Worm (Caenorhabditis elegans): ENCODE measurements around the gene grl-1.

grl-1 gene

DNA sequence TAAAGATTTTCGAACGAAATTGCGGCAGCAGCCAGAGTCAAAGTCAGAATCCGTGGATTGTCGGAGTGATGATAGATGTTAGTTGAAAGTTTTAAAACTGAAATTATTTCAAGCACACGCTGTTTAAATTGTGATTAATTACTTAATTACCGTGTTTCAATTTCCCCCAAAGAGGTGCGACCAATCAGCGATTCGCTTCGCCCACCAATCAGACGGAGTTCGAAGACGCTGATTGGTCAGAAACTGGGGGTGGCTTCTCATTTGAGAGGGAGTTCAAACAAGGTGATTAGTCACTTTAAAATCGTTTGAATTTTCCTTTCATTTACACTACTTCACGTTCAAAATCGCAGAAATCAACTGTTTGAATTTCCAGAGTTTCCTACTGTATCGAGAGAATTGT is 34.2 kb downstream of the grl-1 start:
- TF ChIP-seq tab-1 (GFP tag; IDR thresholded peaks at IDR 0.05) = no peak
- TF ChIP-seq ref-1 (GFP tag; conservative IDR thresholded peaks at IDR 0.05) = no peak
- no peak for TF ChIP-seq flt-1 (GFP tag; IDR thresholded peaks at IDR 0.05)
- no peak for TF ChIP-seq med-1 (GFP tag; optimal IDR thresholded peaks at IDR 0.05; ENCODE audit: insufficient read depth)
- no peak for TF ChIP-seq T22C8.4 (GFP tag; IDR thresholded peaks at IDR 0.05)
- no peak for TF ChIP-seq klf-2 (GFP tag; conservative IDR thresholded peaks at IDR 0.05)
- no peak for TF ChIP-seq ztf-29 (GFP tag; IDR thresholded peaks at IDR 0.05)
- TF ChIP-seq cog-1 (tag; optimal IDR thresholded peaks at IDR 0.05) = no peak
- TF ChIP-seq ztf-23 (GFP tag; IDR thresholded peaks at IDR 0.05) = no peak

DNA sequence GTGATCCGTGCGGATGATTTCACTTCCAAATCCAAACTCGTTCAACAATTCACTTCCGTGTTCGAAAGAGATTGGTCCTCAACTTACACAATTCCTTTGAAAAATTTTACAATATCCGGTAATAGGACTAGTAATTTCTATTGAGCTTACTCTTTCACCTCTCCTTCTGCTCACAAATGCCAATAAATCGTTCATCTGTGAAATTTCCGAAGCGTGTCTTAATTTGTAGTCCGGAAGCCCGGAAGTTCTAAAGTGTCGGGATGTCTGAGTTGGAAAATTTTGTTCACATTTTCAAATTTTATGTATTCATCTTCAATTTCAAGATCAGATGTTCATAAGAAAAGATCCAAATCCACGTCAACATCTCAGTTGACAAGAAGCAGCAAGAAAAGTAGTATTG is 40.2 kb downstream of the grl-1 start, which contains the start of gene T05C3.2:
Gene T05C3.2 (plus strand): TSS at position 301 of the 400 bp plus-strand sequence.
- TF ChIP-seq cog-1 (tag; optimal IDR thresholded peaks at IDR 0.05) (no peak), klf-2 (GFP tag; conservative IDR thresholded peaks at IDR 0.05) (no peak), flt-1 (GFP tag; IDR thresholded peaks at IDR 0.05) (no peak), med-1 (GFP tag; optimal IDR thresholded peaks at IDR 0.05; ENCODE audit: insufficient read depth) (no peak), T22C8.4 (GFP tag; IDR thresholded peaks at IDR 0.05) (no peak), ref-1 (GFP tag; conservative IDR thresholded peaks at IDR 0.05) (no peak), ztf-23 (GFP tag; IDR thresholded peaks at IDR 0.05) (no peak), tab-1 (GFP tag; IDR thresholded peaks at IDR 0.05) (no peak), ztf-29 (GFP tag; IDR thresholded peaks at IDR 0.05) (no peak)

DNA sequence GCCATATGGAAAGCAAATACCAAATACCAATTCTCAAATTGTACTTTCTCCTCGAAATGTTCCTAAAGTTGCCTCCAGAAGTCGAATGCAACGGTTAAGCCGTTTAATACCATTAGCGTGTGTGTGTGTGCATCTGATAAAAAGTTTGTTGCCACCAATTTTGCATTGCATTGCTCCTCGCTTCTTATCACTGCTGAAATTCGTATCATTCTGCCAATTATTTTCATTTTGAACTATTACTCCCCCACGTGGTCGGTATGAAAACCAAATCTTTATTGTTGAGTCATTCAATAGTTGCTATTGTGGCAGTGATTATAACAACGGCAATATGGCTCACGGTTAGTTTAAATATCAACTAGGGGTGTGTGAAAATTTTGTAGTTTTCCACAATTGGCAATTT is 43.5 kb downstream of the grl-1 start, which contains the start of gene T05C3.6:
Gene T05C3.6 (plus strand): TSS at position 241 of the 400 bp plus-strand sequence.
- TF ChIP-seq klf-2 (GFP tag; conservative IDR thresholded peaks at IDR 0.05) (no peak), ztf-23 (GFP tag; IDR thresholded peaks at IDR 0.05) (no peak), ztf-29 (GFP tag; IDR thresholded peaks at IDR 0.05) (no peak), cog-1 (tag; optimal IDR thresholded peaks at IDR 0.05) (no peak), T22C8.4 (GFP tag; IDR thresholded peaks at IDR 0.05) (no peak), flt-1 (GFP tag; IDR thresholded peaks at IDR 0.05) (no peak), ref-1 (GFP tag; conservative IDR thresholded peaks at IDR 0.05) (no peak), med-1 (GFP tag; optimal IDR thresholded peaks at IDR 0.05; ENCODE audit: insufficient read depth) (no peak), tab-1 (GFP tag; IDR thresholded peaks at IDR 0.05) (no peak)

DNA sequence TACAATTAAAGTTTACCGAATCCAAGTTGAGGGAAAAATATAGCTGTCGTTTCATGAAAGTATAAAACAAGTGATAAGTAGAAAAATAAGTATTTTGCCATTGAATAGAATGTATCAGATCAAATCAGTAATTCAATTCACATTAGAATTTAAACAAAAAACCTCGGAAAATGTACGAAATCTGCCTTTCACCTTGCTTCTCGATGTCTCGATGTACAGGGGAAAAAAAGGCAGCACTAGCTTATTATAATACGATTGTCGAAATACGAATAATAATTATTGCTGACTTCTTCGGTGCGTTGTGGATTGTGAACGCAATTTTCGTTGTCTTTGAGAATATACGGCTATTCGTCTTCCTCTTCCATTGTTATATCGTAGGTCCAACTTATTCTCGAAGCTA is 44.9 kb downstream of the grl-1 start, which contains the start of gene grl-18:
Gene grl-18 (minus strand): TSS at position 101 of the 400 bp plus-strand sequence.
- TF ChIP-seq T22C8.4 (GFP tag; IDR thresholded peaks at IDR 0.05) (no peak), ztf-23 (GFP tag; IDR thresholded peaks at IDR 0.05) (no peak), ref-1 (GFP tag; conservative IDR thresholded peaks at IDR 0.05) (no peak), ztf-29 (GFP tag; IDR thresholded peaks at IDR 0.05) (no peak), med-1 (GFP tag; optimal IDR thresholded peaks at IDR 0.05; ENCODE audit: insufficient read depth) (no peak), tab-1 (GFP tag; IDR thresholded peaks at IDR 0.05) (no peak), flt-1 (GFP tag; IDR thresholded peaks at IDR 0.05) (no peak), cog-1 (tag; optimal IDR thresholded peaks at IDR 0.05) (no peak), klf-2 (GFP tag; conservative IDR thresholded peaks at IDR 0.05) (no peak)

DNA sequence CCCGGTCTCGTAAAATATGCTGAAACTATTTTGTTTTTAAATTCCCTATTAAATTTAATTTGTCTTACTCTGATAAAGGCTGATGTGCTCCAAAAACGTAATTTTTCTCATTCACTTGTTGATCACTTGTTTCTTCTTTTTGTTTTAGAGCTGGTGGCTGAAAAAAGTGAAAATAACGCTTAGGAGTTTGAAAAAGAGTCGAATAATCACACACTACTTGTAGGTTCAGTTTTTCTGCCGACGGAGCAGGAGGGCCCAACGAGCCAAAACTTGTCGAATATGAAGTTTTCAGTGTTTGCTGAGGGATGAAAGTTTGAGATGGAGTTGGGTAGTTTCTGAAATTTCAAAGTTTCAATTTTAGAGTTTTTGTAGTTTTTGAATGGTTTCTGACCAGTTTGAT is 46.5 kb downstream of the grl-1 start:
- no peak for TF ChIP-seq ztf-29 (GFP tag; IDR thresholded peaks at IDR 0.05)
- no peak for TF ChIP-seq klf-2 (GFP tag; conservative IDR thresholded peaks at IDR 0.05)
- TF ChIP-seq tab-1 (GFP tag; IDR thresholded peaks at IDR 0.05) = no peak
- no peak for TF ChIP-seq cog-1 (tag; optimal IDR thresholded peaks at IDR 0.05)
- no peak for TF ChIP-seq T22C8.4 (GFP tag; IDR thresholded peaks at IDR 0.05)
- no peak for TF ChIP-seq flt-1 (GFP tag; IDR thresholded peaks at IDR 0.05)
- no peak for TF ChIP-seq med-1 (GFP tag; optimal IDR thresholded peaks at IDR 0.05; ENCODE audit: insufficient read depth)
- TF ChIP-seq ref-1 (GFP tag; conservative IDR thresholded peaks at IDR 0.05) = no peak
- TF ChIP-seq ztf-23 (GFP tag; IDR thresholded peaks at IDR 0.05) = no peak

DNA sequence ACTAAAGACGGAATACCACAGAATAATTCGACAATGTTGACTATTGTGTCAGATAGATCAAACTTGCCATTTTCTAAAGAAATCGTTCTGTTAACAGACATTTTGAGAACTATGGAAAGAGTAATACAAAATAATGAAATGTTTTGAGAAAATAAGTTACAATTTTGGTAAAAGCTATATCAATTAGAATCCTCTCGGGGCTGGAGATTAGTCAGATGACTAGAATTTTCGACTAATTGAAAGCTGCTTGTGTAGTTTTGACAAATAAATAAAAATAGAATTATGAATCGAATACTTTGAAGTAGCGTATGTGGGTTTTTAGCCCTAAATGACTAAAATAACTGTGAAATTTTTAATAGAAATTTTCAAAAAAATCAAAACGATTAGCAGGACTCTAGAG is 48.8 kb downstream of the grl-1 start, which contains the start of gene srg-65:
Gene srg-65 (minus strand): TSS at position 101 of the 400 bp plus-strand sequence.
- TF ChIP-seq klf-2 (GFP tag; conservative IDR thresholded peaks at IDR 0.05) = no peak
- TF ChIP-seq cog-1 (tag; optimal IDR thresholded peaks at IDR 0.05) = no peak
- no peak for TF ChIP-seq ref-1 (GFP tag; conservative IDR thresholded peaks at IDR 0.05)
- TF ChIP-seq ztf-29 (GFP tag; IDR thresholded peaks at IDR 0.05) = no peak
- TF ChIP-seq tab-1 (GFP tag; IDR thresholded peaks at IDR 0.05) = no peak
- TF ChIP-seq ztf-23 (GFP tag; IDR thresholded peaks at IDR 0.05) = no peak
- no peak for TF ChIP-seq med-1 (GFP tag; optimal IDR thresholded peaks at IDR 0.05; ENCODE audit: insufficient read depth)
- TF ChIP-seq flt-1 (GFP tag; IDR thresholded peaks at IDR 0.05) = no peak
- no peak for TF ChIP-seq T22C8.4 (GFP tag; IDR thresholded peaks at IDR 0.05)

DNA sequence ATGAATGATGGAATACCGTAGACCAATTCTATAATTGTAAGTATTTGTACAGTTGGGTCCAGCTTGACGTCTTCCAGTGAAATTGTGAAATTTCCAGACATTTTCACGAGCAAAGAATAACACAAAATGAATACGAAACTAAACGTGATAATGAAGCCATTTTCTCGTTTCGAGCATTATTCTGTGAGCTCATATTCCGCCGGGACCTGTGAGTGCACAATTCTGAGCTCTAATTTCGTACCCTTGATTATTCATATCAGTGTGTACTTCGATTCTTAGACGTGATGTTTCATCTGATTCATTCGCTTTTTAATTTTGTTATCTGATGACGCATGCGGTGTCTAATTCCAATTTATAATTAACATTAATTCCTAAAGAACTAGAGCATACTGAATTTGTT is 51.3 kb downstream of the grl-1 start, which contains the start of gene srg-66:
Gene srg-66 (minus strand): TSS at position 101 of the 400 bp plus-strand sequence.
- TF ChIP-seq T22C8.4 (GFP tag; IDR thresholded peaks at IDR 0.05) (no peak), cog-1 (tag; optimal IDR thresholded peaks at IDR 0.05) (no peak), med-1 (GFP tag; optimal IDR thresholded peaks at IDR 0.05; ENCODE audit: insufficient read depth) (no peak), ref-1 (GFP tag; conservative IDR thresholded peaks at IDR 0.05) (no peak), ztf-23 (GFP tag; IDR thresholded peaks at IDR 0.05) (no peak), flt-1 (GFP tag; IDR thresholded peaks at IDR 0.05) (no peak), ztf-29 (GFP tag; IDR thresholded peaks at IDR 0.05) (no peak)
